Worm (Caenorhabditis elegans) whole organism, L3 larva: ENCODE results near the gene ctf-18.

Experiments used
- R02D3.7 ChIP-seq: fragments of 150-350 bp; optimal IDR thresholded peaks from 2 replicates; lab custom pipeline; 2014; ENCODE audit warnings: missing biosample characterization, missing genetic modification characterization
- ZK546.5 ChIP-seq: sonication (generic microtip); optimal IDR thresholded peaks from 2 replicates; lab custom pipeline; 2017; ENCODE audit warnings: missing biosample characterization, missing genetic modification characterization
- aly-2 ChIP-seq: fragments of 150-350 bp; optimal IDR thresholded peaks from 2 replicates; lab custom pipeline; 2014; ENCODE audit warnings: missing biosample characterization, missing genetic modification characterization
- ceh-16 ChIP-seq: sonication (generic microtip); optimal IDR thresholded peaks from 2 replicates; lab custom pipeline; 2017; ENCODE audit warnings: missing biosample characterization, missing genetic modification characterization
- ceh-28 ChIP-seq: fragments of 150-350 bp; optimal IDR thresholded peaks from 2 replicates; lab custom pipeline; 2014; ENCODE audit warnings: missing biosample characterization, missing genetic modification reagents, missing genetic modification characterization
- ceh-82 ChIP-seq: fragments of 150-350 bp; optimal IDR thresholded peaks from 2 replicates; lab custom pipeline; 2014; ENCODE audit warnings: missing biosample characterization, missing genetic modification characterization
- ceh-9 ChIP-seq: sonication (generic microtip); optimal IDR thresholded peaks from 2 replicates; lab custom pipeline; 2018; ENCODE audit warnings: missing biosample characterization, missing genetic modification characterization
- egl-27 ChIP-seq: sonication (generic microtip); optimal IDR thresholded peaks from 4 replicates; lab custom pipeline; 2017; ENCODE audit warnings: missing biosample characterization, missing genetic modification reagents, missing genetic modification characterization
- egl-5 ChIP-seq: fragments of 150-350 bp; optimal IDR thresholded peaks from 2 replicates; lab custom pipeline; 2017; ENCODE audit warnings: missing biosample characterization, missing genetic modification reagents, missing genetic modification characterization, inconsistent platforms
- elt-2 ChIP-seq: sonication (generic microtip); optimal IDR thresholded peaks from 2 replicates; lab custom pipeline; 2016; ENCODE audit warnings: missing genetic modification reagents, mild to moderate bottlenecking, missing genetic modification characterization, missing compliant biosample characterization
- elt-3 ChIP-seq, 3 experiments: fragments of 150-350 bp in 1 of 3; sonication (generic microtip) in 2 of 3; optimal IDR thresholded peaks; 2 replicates in 2 of 3; 4 replicates in 1 of 3; lab custom pipeline; 2014 to 2017; ENCODE audit warnings: missing biosample characterization in 3 of 3, missing genetic modification characterization in 3 of 3
- fkh-10 ChIP-seq: sonication (generic microtip); optimal IDR thresholded peaks from 2 replicates; lab custom pipeline; 2017; ENCODE audit warnings: missing biosample characterization, missing genetic modification reagents, missing genetic modification characterization
- fkh-2 ChIP-seq: fragments of 150-350 bp; optimal IDR thresholded peaks from 2 replicates; lab custom pipeline; 2014; ENCODE audit warnings: missing biosample characterization, missing genetic modification reagents, missing genetic modification characterization
- lin-15B ChIP-seq: fragments of 150-350 bp; optimal IDR thresholded peaks from 2 replicates; lab custom pipeline; 2014; ENCODE audit warnings: missing biosample characterization, missing genetic modification characterization
- lsy-12 ChIP-seq: sonication (generic microtip); optimal IDR thresholded peaks from 2 replicates; lab custom pipeline; 2016; ENCODE audit warnings: mild to moderate bottlenecking, missing genetic modification characterization, missing compliant biosample characterization
- mdl-1 ChIP-seq: fragments of 150-350 bp; optimal IDR thresholded peaks from 2 replicates; lab custom pipeline; 2014; ENCODE audit warnings: missing biosample characterization, missing genetic modification characterization
- mml-1 ChIP-seq: fragments of 150-350 bp; sonication (generic microtip); optimal IDR thresholded peaks from 3 replicates; lab custom pipeline; 2014; ENCODE audit warnings: missing biosample characterization, missing genetic modification characterization
- nfya-1 ChIP-seq: sonication (generic microtip); optimal IDR thresholded peaks from 2 replicates; lab custom pipeline; 2017; ENCODE audit warnings: missing genetic modification characterization, mild to moderate bottlenecking, missing compliant biosample characterization, antibody characterized with exemption, moderate library complexity; ENCODE audit not compliant: insufficient read depth
- nhr-12 ChIP-seq: fragments of 150-350 bp; optimal IDR thresholded peaks from 2 replicates; lab custom pipeline; 2014; ENCODE audit warnings: missing biosample characterization, missing genetic modification characterization
- nhr-23 ChIP-seq: fragments of 150-350 bp; optimal IDR thresholded peaks from 2 replicates; lab custom pipeline; 2014; ENCODE audit warnings: missing biosample characterization, missing genetic modification reagents, missing genetic modification characterization
- nhr-237 ChIP-seq: fragments of 150-350 bp; optimal IDR thresholded peaks from 2 replicates; lab custom pipeline; 2014; ENCODE audit warnings: missing biosample characterization, missing genetic modification characterization
- nhr-25 ChIP-seq: sonication (generic microtip); optimal IDR thresholded peaks from 2 replicates; lab custom pipeline; 2017; ENCODE audit warnings: missing biosample characterization, missing genetic modification characterization
- nhr-43 ChIP-seq: sonication (generic microtip); optimal IDR thresholded peaks from 2 replicates; lab custom pipeline; 2016; ENCODE audit warnings: mild to moderate bottlenecking, missing genetic modification characterization, missing compliant biosample characterization; ENCODE audit not compliant: poor library complexity, severe bottlenecking
- nhr-67 ChIP-seq: fragments of 150-350 bp; optimal IDR thresholded peaks from 2 replicates; lab custom pipeline; 2014; ENCODE audit warnings: missing biosample characterization, missing genetic modification characterization
- nhr-76 ChIP-seq: fragments of 150-350 bp; sonication (generic microtip); optimal IDR thresholded peaks from 5 replicates; lab custom pipeline; 2014; ENCODE audit warnings: missing biosample characterization, missing genetic modification characterization
- nhr-77 ChIP-seq: fragments of 150-350 bp; optimal IDR thresholded peaks from 2 replicates; lab custom pipeline; 2014; ENCODE audit warnings: missing biosample characterization, missing genetic modification characterization
- pha-4 ChIP-seq: fragments of 150-350 bp; optimal IDR thresholded peaks from 2 replicates; lab custom pipeline; 2014; ENCODE audit warnings: missing biosample characterization, missing genetic modification reagents, missing genetic modification characterization
- pqm-1 ChIP-seq: fragments of 150-350 bp; optimal IDR thresholded peaks from 2 replicates; lab custom pipeline; 2017; ENCODE audit warnings: missing biosample characterization, missing genetic modification characterization, inconsistent platforms
- sea-2 ChIP-seq: fragments of 150-350 bp; sonication (generic microtip); optimal IDR thresholded peaks from 4 replicates; lab custom pipeline; 2014; ENCODE audit warnings: missing biosample characterization, missing genetic modification reagents, missing genetic modification characterization
- skn-1 ChIP-seq: fragments of 150-350 bp; optimal IDR thresholded peaks from 2 replicates; lab custom pipeline; 2014; ENCODE audit warnings: missing biosample characterization, missing genetic modification characterization
- snpc-4 ChIP-seq: fragments of 150-350 bp; optimal IDR thresholded peaks from 2 replicates; lab custom pipeline; 2014; ENCODE audit warnings: missing biosample characterization, missing genetic modification characterization
- tbx-2 ChIP-seq: sonication (generic microtip); optimal IDR thresholded peaks from 2 replicates; lab custom pipeline; 2016; ENCODE audit warnings: mild to moderate bottlenecking, missing genetic modification characterization, missing compliant biosample characterization
- zag-1 ChIP-seq: fragments of 150-350 bp; optimal IDR thresholded peaks from 2 replicates; lab custom pipeline; 2014; ENCODE audit warnings: missing biosample characterization, missing genetic modification characterization
- ztf-4 ChIP-seq: fragments of 150-350 bp; optimal IDR thresholded peaks from 2 replicates; lab custom pipeline; 2014; ENCODE audit warnings: missing biosample characterization, missing genetic modification characterization

The ctf-18 gene

DNA sequence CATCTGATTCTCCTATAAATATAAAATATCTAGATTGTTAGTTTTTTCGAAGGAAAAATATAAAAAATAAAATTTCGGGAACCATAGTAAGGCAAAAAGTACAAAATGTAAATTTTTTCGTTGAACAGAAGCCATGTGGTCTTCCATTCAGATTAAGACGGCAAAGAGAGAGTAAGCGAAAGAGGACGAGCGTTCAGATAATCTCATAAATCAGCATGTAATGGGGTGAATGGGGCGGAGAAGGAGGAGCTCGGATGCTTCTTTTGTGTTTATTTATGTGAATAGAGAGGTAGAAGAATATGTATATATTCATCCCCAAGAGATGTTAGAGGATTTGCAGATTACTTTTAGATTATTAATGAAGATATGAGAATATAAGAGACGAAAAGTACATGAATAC lies 47.9 kb upstream of the ctf-18 start, which contains the start of gene pxf-1:
TSS of gene pxf-1 (minus strand) at position 14 of the 400 bp plus-strand sequence.
- TF ChIP-seq nfya-1 (tag; lab: Kevin White, UChicago) (no peak), egl-5 (tag; lab: Kevin White, UChicago) (peak; percentile 52)

DNA sequence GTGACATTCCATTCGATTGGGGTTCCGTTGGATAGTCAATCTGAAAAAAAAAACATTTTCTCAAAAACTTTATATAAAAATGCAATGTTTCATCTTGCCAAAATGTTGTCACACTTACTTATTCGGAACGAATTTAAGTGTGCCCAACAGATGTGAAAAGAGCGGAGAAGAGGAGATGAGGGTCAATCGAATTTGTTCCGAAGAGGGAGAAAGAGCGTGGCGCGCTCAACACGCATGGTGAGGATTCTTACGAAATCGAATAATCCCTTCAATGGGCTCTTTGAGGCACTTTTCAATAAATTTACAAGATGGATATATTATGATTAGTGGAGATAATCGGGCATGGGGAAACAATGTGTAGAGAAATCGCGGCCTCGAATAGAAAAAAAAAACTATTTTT lies 44.4 kb upstream of the ctf-18 start:
- TF ChIP-seq ztf-4 (tag; lab: Kevin White, UChicago) (no peak), aly-2 (no peak), mdl-1 (tag; lab: Kevin White, UChicago) (no peak), ceh-28 (tag; lab: Kevin White, UChicago) (no peak), tbx-2 (tag; lab: Kevin White, UChicago) (no peak), pqm-1 (tag; lab: Kevin White, UChicago) (no peak), elt-2 (no peak), fkh-10 (peak; percentile 93)
- TF ChIP-seq, all 47 proteins: peak for 1

DNA sequence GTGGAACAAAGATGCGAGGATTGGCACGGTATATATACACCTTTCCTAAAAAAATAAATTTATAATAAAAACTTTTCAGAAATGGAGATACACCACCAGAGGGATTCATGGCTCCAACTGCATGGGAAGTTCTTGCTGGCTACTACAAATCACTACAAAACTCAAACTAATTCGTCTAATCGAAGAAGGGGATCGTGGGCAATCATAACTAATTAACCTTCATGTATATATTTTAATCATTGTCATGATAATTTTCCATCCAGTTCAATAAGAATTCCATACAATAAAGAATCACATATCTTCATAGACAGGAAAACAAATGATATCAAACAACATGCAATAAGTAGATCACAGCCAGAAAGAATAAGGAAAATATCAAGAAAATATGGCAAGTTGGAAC lies 37.6 kb upstream of the ctf-18 start:
- no peak for TF ChIP-seq ceh-9
- no peak for TF ChIP-seq nhr-77 (tag; lab: Kevin White, UChicago)
- TF ChIP-seq nhr-237 (tag; lab: Kevin White, UChicago), result no peak
- no peak for TF ChIP-seq lin-15B (tag; lab: Kevin White, UChicago)
- no peak for TF ChIP-seq pha-4 (tag; lab: Kevin White, UChicago)
- TF ChIP-seq sea-2, result no peak
- TF ChIP-seq snpc-4 (tag; lab: Kevin White, UChicago), result no peak
- TF ChIP-seq mml-1, result no peak
- no peak for TF ChIP-seq lsy-12 (tag; lab: Kevin White, UChicago)
- TF ChIP-seq nhr-25 (tag; lab: Kevin White, UChicago), result no peak
- no peak for TF ChIP-seq fkh-2 (tag; lab: Kevin White, UChicago)
- no peak for TF ChIP-seq skn-1
- TF ChIP-seq R02D3.7 (tag; lab: Kevin White, UChicago), result no peak
- TF ChIP-seq nhr-23 (tag; lab: Kevin White, UChicago), result no peak

DNA sequence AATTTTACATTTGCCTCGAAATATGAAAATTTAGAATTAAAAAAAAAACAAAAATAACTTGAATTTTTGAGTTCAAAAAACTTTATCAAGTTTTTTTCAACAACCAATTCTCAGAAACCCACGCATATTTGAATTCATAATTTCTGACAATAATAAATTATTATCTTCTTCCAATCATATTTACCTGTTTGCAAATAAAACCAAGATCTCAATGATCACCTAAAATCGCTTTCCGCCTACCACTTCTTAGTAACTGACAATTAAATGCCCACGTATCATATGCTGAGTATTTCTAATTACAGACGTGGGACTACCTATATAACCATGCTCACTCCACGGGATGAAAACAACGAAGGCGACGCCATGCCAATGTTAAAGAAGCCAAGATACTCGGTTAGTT lies 35.3 kb upstream of the ctf-18 start, which contains the start of gene pps-1:
TSS of gene pps-1 (plus strand) at position 301 of the 400 bp plus-strand sequence.
- no peak for TF ChIP-seq nhr-67 (tag; lab: Kevin White, UChicago)

DNA sequence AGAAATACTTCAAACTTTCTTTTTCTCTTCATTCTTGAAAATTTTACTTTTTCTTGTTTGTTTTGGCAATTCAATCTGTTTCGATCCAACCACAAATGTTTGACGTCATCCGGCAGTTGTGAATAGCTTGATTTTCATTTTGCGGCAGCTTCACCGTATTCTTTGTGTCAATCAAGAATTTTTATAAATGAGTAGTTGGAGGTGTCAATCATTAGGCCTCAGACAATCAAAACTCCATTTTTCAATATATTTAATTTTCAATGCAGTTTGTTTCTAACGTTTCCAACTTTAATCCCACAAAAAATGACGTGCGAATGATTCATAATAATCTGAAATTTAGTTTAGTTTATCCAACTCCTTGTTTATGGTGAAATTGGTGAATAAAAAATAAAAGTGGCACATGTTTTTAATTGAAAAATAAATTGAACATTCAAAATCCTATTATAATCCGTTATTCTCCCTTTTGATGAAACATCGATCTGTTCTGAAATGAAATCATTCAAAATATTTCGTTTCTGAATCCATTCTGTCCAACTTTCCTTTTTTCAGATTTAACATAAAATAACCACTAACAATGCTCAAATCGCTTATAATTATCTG lies 31.1 kb upstream of the ctf-18 start, which contains the start of gene ttr-53:
TSS of gene ttr-53 (plus strand) at position 550 of the 600 bp plus-strand sequence.
- TF ChIP-seq aly-2 (no peak), ZK546.5 (tag; lab: Kevin White, UChicago) (no peak), nhr-76 (tag; lab: Kevin White, UChicago) (no peak), pha-4 (tag; lab: Kevin White, UChicago) (no peak), tbx-2 (tag; lab: Kevin White, UChicago) (no peak), R02D3.7 (tag; lab: Kevin White, UChicago) (no peak), elt-2 (no peak), elt-3 (tag; optimal IDR thresholded peaks at IDR 0.05; lab: Kevin White, UChicago) (no peak), ceh-82 (tag; lab: Kevin White, UChicago) (no peak), mdl-1 (tag; lab: Kevin White, UChicago) (no peak)

DNA sequence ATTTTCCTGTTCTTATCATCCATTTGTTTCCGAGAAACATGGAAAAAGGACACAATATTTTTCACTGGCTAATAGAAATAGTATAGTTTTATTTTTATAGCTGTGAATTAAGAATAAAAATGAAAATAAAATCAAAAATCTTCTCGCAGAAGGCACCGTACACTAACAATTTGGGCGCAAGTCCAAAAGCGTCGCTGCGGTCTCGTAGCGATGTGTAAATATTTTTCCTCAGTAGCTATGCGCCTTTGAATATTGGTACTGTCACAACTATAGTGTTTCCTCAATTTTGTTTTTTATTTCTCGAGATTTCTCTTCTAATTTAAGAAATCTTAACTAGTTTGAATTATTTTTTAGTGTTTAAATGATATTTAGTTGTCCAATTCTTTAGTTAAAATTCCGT lies 30.6 kb upstream of the ctf-18 start:
- TF ChIP-seq nhr-12 (tag; lab: Kevin White, UChicago) (no peak), nhr-43 (tag; lab: Kevin White, UChicago) (no peak), egl-27 (no peak), fkh-2 (tag; lab: Kevin White, UChicago) (no peak), snpc-4 (tag; lab: Kevin White, UChicago) (no peak), nfya-1 (tag; lab: Kevin White, UChicago) (no peak), ceh-82 (tag; lab: Kevin White, UChicago) (no peak), aly-2 (no peak), zag-1 (tag; lab: Kevin White, UChicago) (no peak), ceh-16 (no peak)
